Worm (Caenorhabditis elegans) whole organism, late embryonic: ENCODE data around the gene gst-9.
"Not testable (repeated sequence)": the region's sequence is repeated elsewhere in the genome, so short reads cannot be mapped to it uniquely, and the experiment has no call there.

Experiments used
- C38D4.7 ChIP-seq: fragments of 200-800 bp; sonication (Bioruptor generic); optimal IDR thresholded peaks from 2 replicates; lab custom pipeline; 2018; ENCODE audit warnings: mild to moderate bottlenecking, missing genetic modification characterization, moderate library complexity, missing compliant biosample characterization
- F13H6.1 ChIP-seq: sonication (generic microtip); optimal IDR thresholded peaks from 2 replicates; lab custom pipeline; 2016; ENCODE audit warnings: missing genetic modification characterization, missing compliant biosample characterization
- ama-1 ChIP-seq: fragments of 150-350 bp; optimal IDR thresholded peaks from 2 replicates; lab custom pipeline; 2014
- ceh-14 ChIP-seq: sonication (generic microtip); optimal IDR thresholded peaks from 2 replicates; lab custom pipeline; 2016; ENCODE audit warnings: missing genotype, missing genetic modification characterization, missing compliant biosample characterization
- ceh-19 ChIP-seq: fragments of 200-800 bp; sonication (Bioruptor generic); optimal IDR thresholded peaks from 2 replicates; lab custom pipeline; 2018; ENCODE audit warnings: mild to moderate bottlenecking, missing genetic modification characterization, missing compliant biosample characterization
- ceh-2 ChIP-seq: sonication (generic microtip); optimal IDR thresholded peaks from 2 replicates; lab custom pipeline; 2016; ENCODE audit warnings: missing genotype, missing genetic modification characterization, missing compliant biosample characterization
- ceh-24 ChIP-seq: sonication (generic microtip); optimal IDR thresholded peaks from 2 replicates; lab custom pipeline; 2016; ENCODE audit warnings: mild to moderate bottlenecking, missing genetic modification characterization, missing compliant biosample characterization
- ceh-30 ChIP-seq: fragments of 150-350 bp; optimal IDR thresholded peaks from 2 replicates; lab custom pipeline; 2014; ENCODE audit warnings: missing biosample characterization, missing genetic modification characterization
- ceh-34 ChIP-seq: sonication (generic microtip); optimal IDR thresholded peaks from 2 replicates; lab custom pipeline; 2016; ENCODE audit warnings: mild to moderate bottlenecking, missing genetic modification characterization, missing compliant biosample characterization
- ceh-48 ChIP-seq: sonication (generic microtip); optimal IDR thresholded peaks from 2 replicates; lab custom pipeline; 2016; ENCODE audit warnings: missing genetic modification characterization, inconsistent platforms, missing compliant biosample characterization
- ceh-6 ChIP-seq: fragments of 200-800 bp; sonication (Bioruptor generic); optimal IDR thresholded peaks from 2 replicates; lab custom pipeline; 2018; ENCODE audit warnings: mild to moderate bottlenecking, missing genetic modification characterization, missing compliant biosample characterization
- dmd-4 ChIP-seq: sonication (generic microtip); optimal IDR thresholded peaks from 2 replicates; lab custom pipeline; 2016; ENCODE audit warnings: borderline replicate concordance, missing genetic modification characterization, missing compliant biosample characterization
- elt-2 ChIP-seq: sonication (generic microtip); optimal IDR thresholded peaks from 2 replicates; lab custom pipeline; 2016; ENCODE audit warnings: missing genetic modification reagents, missing genetic modification characterization, missing compliant biosample characterization
- elt-4 ChIP-seq: sonication (generic microtip); optimal IDR thresholded peaks from 2 replicates; lab custom pipeline; 2016; ENCODE audit warnings: missing genetic modification characterization, missing compliant biosample characterization
- eyg-1 ChIP-seq: sonication (generic microtip); optimal IDR thresholded peaks from 2 replicates; lab custom pipeline; 2016; ENCODE audit warnings: missing genotype, missing genetic modification characterization, missing compliant biosample characterization
- hlh-30 ChIP-seq: sonication (generic microtip); optimal IDR thresholded peaks from 2 replicates; lab custom pipeline; 2017; ENCODE audit warnings: antibody characterized with exemption, missing genetic modification characterization, missing compliant biosample characterization; ENCODE audit not compliant: insufficient read depth
- hlh-8 ChIP-seq: sonication (generic microtip); optimal IDR thresholded peaks from 2 replicates; lab custom pipeline; 2016; ENCODE audit warnings: missing genotype, missing genetic modification characterization, missing compliant biosample characterization
- lim-6 ChIP-seq: sonication (generic microtip); optimal IDR thresholded peaks from 2 replicates; lab custom pipeline; 2016; ENCODE audit warnings: missing genetic modification characterization, missing compliant biosample characterization
- mec-3 ChIP-seq: sonication (generic microtip); optimal IDR thresholded peaks from 2 replicates; lab custom pipeline; 2016; ENCODE audit warnings: borderline replicate concordance, missing genetic modification characterization, missing compliant biosample characterization
- nhr-11 ChIP-seq: fragments of 150-350 bp; optimal IDR thresholded peaks from 2 replicates; lab custom pipeline; 2014; ENCODE audit warnings: missing biosample characterization, missing genetic modification characterization
- npax-4 ChIP-seq: sonication (generic microtip); optimal IDR thresholded peaks from 2 replicates; lab custom pipeline; 2016; ENCODE audit warnings: missing genetic modification characterization, missing compliant biosample characterization
- pqm-1 ChIP-seq: sonication (generic microtip); optimal IDR thresholded peaks from 2 replicates; lab custom pipeline; 2016; ENCODE audit warnings: missing genetic modification characterization, missing compliant biosample characterization
- ref-2 ChIP-seq: sonication (generic microtip); optimal IDR thresholded peaks from 2 replicates; lab custom pipeline; 2016; ENCODE audit warnings: missing genetic modification characterization, missing compliant biosample characterization
- sdc-2 ChIP-seq: sonication (generic microtip); optimal IDR thresholded peaks from 2 replicates; lab custom pipeline; 2016; ENCODE audit warnings: missing genotype, missing genetic modification characterization, missing compliant biosample characterization
- sox-2 ChIP-seq: fragments of 200-800 bp; sonication (Bioruptor generic); IDR thresholded peaks from 2 replicates; pipeline ENCODE4 v1.3.6; 2022; ENCODE audit warnings: missing genetic modification reagents, missing genetic modification characterization, missing compliant biosample characterization
- sox-4 ChIP-seq: sonication (generic microtip); optimal IDR thresholded peaks from 2 replicates; lab custom pipeline; 2017; ENCODE audit warnings: mild to moderate bottlenecking, missing genetic modification characterization, inconsistent platforms, missing compliant biosample characterization
- unc-42 ChIP-seq: sonication (generic microtip); optimal IDR thresholded peaks from 2 replicates; lab custom pipeline; 2016; ENCODE audit warnings: missing genotype, missing genetic modification characterization, missing compliant biosample characterization
- unc-55 ChIP-seq: sonication (generic microtip); optimal IDR thresholded peaks from 2 replicates; lab custom pipeline; 2017; ENCODE audit warnings: missing biosample characterization, missing genetic modification reagents, missing genetic modification characterization

The gst-9 gene

ce11 chrII:4918501-4919021 is 27.2 kb downstream of the gst-9 start:
- no peak for TF ChIP-seq nhr-11 (tag; lab: Kevin White, UChicago)
- no peak for TF ChIP-seq ceh-6 (GFP tag; lab: Kevin White, UChicago)
- TF ChIP-seq ceh-30, result no peak
- TF ChIP-seq ama-1, result no peak
- no peak for TF ChIP-seq hlh-30
- no peak for TF ChIP-seq elt-2 (tag; lab: Kevin White, UChicago)

- TF ChIP-seq ama-1, result no peak
- TF ChIP-seq elt-2 (tag; lab: Kevin White, UChicago), result peak; percentile 83
- TF ChIP-seq, all 69 proteins: peak for 1
Measured at ce11 chrII:4920608-4921007, 29.2 kb downstream of the gst-9 start.

- TF ChIP-seq ceh-6 (GFP tag; lab: Kevin White, UChicago) (no peak), sox-2 (GFP tag; lab: Robert Waterston, UW) (no peak), hlh-8 (tag; lab: Kevin White, UChicago) (no peak), pqm-1 (tag; lab: Kevin White, UChicago) (no peak), ceh-34 (tag; lab: Kevin White, UChicago) (no peak), ama-1 (no peak), unc-55 (GFP tag; lab: Kevin White, UChicago) (no peak), sdc-2 (tag; lab: Kevin White, UChicago) (no peak), npax-4 (tag; lab: Kevin White, UChicago) (no peak), sox-4 (tag; lab: Kevin White, UChicago) (no peak)
Measured at ce11 chrII:4924729-4925128, 33.3 kb downstream of the gst-9 start.

ce11 chrII:4925198-4925764 is 33.9 kb downstream of the gst-9 start, which contains the start of gene aagr-2:
aagr-2 (minus strand) TSS chrII:4925248.
- TF ChIP-seq elt-2 (tag; lab: Kevin White, UChicago), result peak; percentile 99
- no peak for TF ChIP-seq eyg-1 (tag; lab: Kevin White, UChicago)

- TF ChIP-seq ref-2, result no peak
- no peak for TF ChIP-seq ceh-14
- TF ChIP-seq ceh-6 (GFP tag; lab: Kevin White, UChicago), result no peak
- no peak for TF ChIP-seq pqm-1 (tag; lab: Kevin White, UChicago)
- TF ChIP-seq elt-4, result no peak
- no peak for TF ChIP-seq mec-3
- no peak for TF ChIP-seq dmd-4
Measured at ce11 chrII:4931286-4931685, 39.9 kb downstream of the gst-9 start.

ce11 chrII:4932727-4933126 is 41.3 kb downstream of the gst-9 start, which contains the start of gene msp-152:
msp-152 (plus strand) TSS chrII:4933027.
- not testable (repeated sequence) for TF ChIP-seq ceh-19 (GFP tag; lab: Kevin White, UChicago); C38D4.7 (GFP tag; lab: Kevin White, UChicago); npax-4 (tag; lab: Kevin White, UChicago)

ce11 chrII:4934954-4935353 is 43.6 kb downstream of the gst-9 start, which contains the start of gene gst-30:
gst-30 (minus strand) TSS chrII:4935054.
- TF ChIP-seq lim-6 (tag; lab: Kevin White, UChicago) (no peak), ceh-24 (tag; lab: Kevin White, UChicago) (no peak), ceh-2 (no peak)

ce11 chrII:4935518-4935917 is 44.1 kb downstream of the gst-9 start, which contains the start of gene ZK546.5:
ZK546.5 (plus strand) TSS chrII:4935818.
- TF ChIP-seq unc-42 (tag; lab: Kevin White, UChicago) (peak; percentile 60), ceh-48 (tag; lab: Kevin White, UChicago) (peak; percentile 25), F13H6.1 (no peak)
